Fruit fly (Drosophila melanogaster): ENCODE measurements around the gene CG16800.

Gene CG16800

dm6 chr2L:13004059-13004870 lies 37.9 kb downstream of the CG16800 start, which contains the start of the genes Vha68-1 and mTor (continued):
- TF ChIP-seq pho (GFP tag; optimal IDR thresholded peaks at IDR 0.05) (peak; percentile 76), Usf (GFP tag; optimal IDR thresholded peaks at IDR 0.05) (peak; percentile 61), CG17829 (tag; optimal IDR thresholded peaks at IDR 0.05) (peak; percentile 85), CG5180 (GFP tag; optimal IDR thresholded peaks at IDR 0.05) (no peak), CG12942 (GFP tag; optimal IDR thresholded peaks at IDR 0.05) (peak; percentile 77), vfl (GFP tag; optimal IDR thresholded peaks at IDR 0.05) (peak; percentile 64), CG4282 (GFP tag; optimal IDR thresholded peaks at IDR 0.05) (peak; percentile 33), CHES-1-like (GFP tag; optimal IDR thresholded peaks at IDR 0.05) (peak; percentile 61), CG8359 (GFP tag; optimal IDR thresholded peaks at IDR 0.05; ENCODE audit: borderline replicate concordance) (no peak), CG7786 (GFP tag; optimal IDR thresholded peaks at IDR 0.05) (peak; percentile 78), CG11696 (GFP tag; IDR thresholded peaks at IDR 0.05) (no peak), tna (GFP tag; IDR thresholded peaks at IDR 0.05; ENCODE audit: partially characterized antibody) (peak; percentile 61; the same call in 1 of the 2 replicates), az2 (GFP tag; optimal IDR thresholded peaks at IDR 0.05) (peak; percentile 76), fd3F (GFP tag; optimal IDR thresholded peaks at IDR 0.05) (peak; percentile 60), kay (GFP tag; optimal IDR thresholded peaks at IDR 0.05) (peak; percentile 54), CG14965 (GFP tag; optimal IDR thresholded peaks at IDR 0.05; ENCODE audit: borderline replicate concordance) (no peak), CG13424 (tag; optimal IDR thresholded peaks at IDR 0.05) (peak; percentile 78), lola (GFP tag; optimal IDR thresholded peaks at IDR 0.05) (peak in 1 of 3 experiments; percentile 70), eyg (GFP tag; optimal IDR thresholded peaks at IDR 0.05) (peak; percentile 31), CG4854 (GFP tag; optimal IDR thresholded peaks at IDR 0.05) (peak; percentile 60), Max (GFP tag; optimal IDR thresholded peaks at IDR 0.05) (peak; percentile 64), Dek (tag; optimal IDR thresholded peaks at IDR 0.05) (peak; percentile 82), Myb (GFP tag; optimal IDR thresholded peaks at IDR 0.05) (peak; percentile 80), CG42726 (GFP tag; IDR thresholded peaks at IDR 0.05; ENCODE audit: partially characterized antibody) (peak; percentile 83), Ssrp (tag; optimal IDR thresholded peaks at IDR 0.05) (peak; percentile 80), CG33213 (GFP tag; optimal IDR thresholded peaks at IDR 0.05) (peak; percentile 50), tgo (GFP tag; IDR thresholded peaks at IDR 0.05) (peak; percentile 83), CG16813 (GFP tag; IDR thresholded peaks at IDR 0.05; ENCODE audit: partially characterized antibody) (peak; percentile 91), odd (GFP tag; optimal IDR thresholded peaks at IDR 0.05) (no peak), TFAM (GFP tag; optimal IDR thresholded peaks at IDR 0.05) (no peak), ara (GFP tag; IDR thresholded peaks at IDR 0.05) (peak; percentile 53; the same call in 1 of the 2 replicates), ems (GFP tag; optimal IDR thresholded peaks at IDR 0.05) (peak; percentile 35), CG11398 (GFP tag; optimal IDR thresholded peaks at IDR 0.05) (peak; percentile 48), bowl (GFP tag; IDR thresholded peaks at IDR 0.05) (no peak), CG4404 (GFP tag; IDR thresholded peaks at IDR 0.05) (peak; percentile 81), CG3995 (GFP tag; optimal IDR thresholded peaks at IDR 0.05) (peak; percentile 37), Ets65A (GFP tag) (peak; percentile 97), gcm (GFP tag; optimal IDR thresholded peaks at IDR 0.05) (no peak), CG13296 (GFP tag; optimal IDR thresholded peaks at IDR 0.05) (no peak), sima (GFP tag; optimal IDR thresholded peaks at IDR 0.05) (no peak), salm (tag; optimal IDR thresholded peaks at IDR 0.05) (no peak), CG1792 (GFP tag; optimal IDR thresholded peaks at IDR 0.05) (no peak), CG4424 (GFP tag; optimal IDR thresholded peaks at IDR 0.05) (peak; percentile 85), nerfin-2 (GFP tag; IDR thresholded peaks at IDR 0.05; ENCODE audit: partially characterized antibody) (peak; percentile 73), C15 (GFP tag; IDR thresholded peaks at IDR 0.05) (no peak), CG34224 (GFP tag; IDR thresholded peaks at IDR 0.05; ENCODE audit: partially characterized antibody) (peak; percentile 71), CG2129 (GFP tag; IDR thresholded peaks at IDR 0.05; ENCODE audit: partially characterized antibody) (no peak), CG43689 (GFP tag; IDR thresholded peaks at IDR 0.05) (no peak), ken (GFP tag; IDR thresholded peaks at IDR 0.05) (peak; percentile 79)
